Fruit fly (Drosophila melanogaster) whole organism, pupa: ENCODE data around the gene Or65c.

ENCODE experiments used
- CG10348 ChIP-seq: fragments of 200-800 bp; sonication (Bioruptor generic); IDR thresholded peaks from 2 replicates; pipeline ENCODE4 v1.3.6; 2022; ENCODE audit warnings: missing biosample characterization, missing genetic modification characterization
- CG12605 ChIP-seq: fragments of 200-800 bp; sonication (Bioruptor generic); IDR thresholded peaks from 2 replicates; pipeline ENCODE4 v1.3.6; 2022; ENCODE audit warnings: missing biosample characterization, missing genetic modification characterization
- CG13204 ChIP-seq: fragments of 200-800 bp; sonication (Bioruptor generic); optimal IDR thresholded peaks from 2 replicates; lab custom pipeline; 2018; ENCODE audit warnings: missing biosample characterization, mild to moderate bottlenecking, missing genetic modification characterization, moderate library complexity
- CG14655 ChIP-seq: fragments of 200-800 bp; sonication (Bioruptor generic); optimal IDR thresholded peaks from 3 replicates; lab custom pipeline; 2017; ENCODE audit warnings: mild to moderate bottlenecking, missing biosample characterization, missing genetic modification reagents, missing genetic modification characterization
- CG15710 ChIP-seq: fragments of 200-800 bp; sonication (Bioruptor generic); optimal IDR thresholded peaks from 2 replicates; lab custom pipeline; 2018; ENCODE audit warnings: missing biosample characterization, mild to moderate bottlenecking, missing genetic modification characterization, moderate library complexity
- CG17806 ChIP-seq: fragments of 200-800 bp; sonication (Bioruptor generic); optimal IDR thresholded peaks from 2 replicates; lab custom pipeline; 2018; ENCODE audit warnings: missing biosample characterization, mild to moderate bottlenecking, missing genetic modification characterization, moderate library complexity
- CG32121 ChIP-seq: fragments of 200-800 bp; sonication (Bioruptor generic); IDR thresholded peaks from 2 replicates; pipeline ENCODE4 v1.3.6; 2022; ENCODE audit warnings: missing biosample characterization, missing genetic modification characterization
- CG34367 ChIP-seq: fragments of 200-800 bp; sonication (Bioruptor generic); optimal IDR thresholded peaks from 2 replicates; lab custom pipeline; 2018; ENCODE audit warnings: missing biosample characterization, mild to moderate bottlenecking, missing genetic modification characterization
- CG4496 ChIP-seq: fragments of 200-800 bp; sonication (Bioruptor generic); IDR thresholded peaks from 3 replicates; pipeline ENCODE4 v1.3.6; 2022; ENCODE audit warnings: missing biosample characterization, missing genetic modification characterization
- CG8159 ChIP-seq: fragments of 200-800 bp; sonication (Bioruptor generic); optimal IDR thresholded peaks from 3 replicates; lab custom pipeline; 2018; ENCODE audit warnings: missing biosample characterization, mild to moderate bottlenecking, missing genetic modification characterization, moderate library complexity
- CG8301 ChIP-seq: fragments of 200-800 bp; sonication (Bioruptor generic); optimal IDR thresholded peaks from 2 replicates; lab custom pipeline; 2018; ENCODE audit warnings: missing biosample characterization, mild to moderate bottlenecking, missing genetic modification characterization
- CG9948 ChIP-seq: fragments of 200-800 bp; sonication (Bioruptor generic); optimal IDR thresholded peaks from 2 replicates; lab custom pipeline; 2018; ENCODE audit warnings: missing biosample characterization, mild to moderate bottlenecking, missing genetic modification characterization, moderate library complexity
- D1 ChIP-seq: fragments of 200-800 bp; sonication (Bioruptor generic); optimal IDR thresholded peaks from 2 replicates; lab custom pipeline; 2018; ENCODE audit warnings: missing biosample characterization, mild to moderate bottlenecking, missing genetic modification characterization, moderate library complexity
- EcR ChIP-seq: fragments of 200-800 bp; sonication (Bioruptor generic); optimal IDR thresholded peaks from 3 replicates; lab custom pipeline; 2019; ENCODE audit warnings: missing biosample characterization, missing genetic modification characterization, mild to moderate bottlenecking, moderate library complexity, missing genetic modification reagents
- Ets98B ChIP-seq: fragments of 200-800 bp; sonication (Bioruptor generic); IDR thresholded peaks from 2 replicates; pipeline ENCODE4 v1.3.6; 2022; ENCODE audit warnings: missing biosample characterization, missing genetic modification characterization
- Pif1A ChIP-seq: fragments of 200-800 bp; sonication (Bioruptor generic); optimal IDR thresholded peaks from 3 replicates; lab custom pipeline; 2016; ENCODE audit warnings: missing biosample characterization, missing genetic modification characterization
- Pif1B ChIP-seq: fragments of 200-800 bp; sonication (Bioruptor generic); optimal IDR thresholded peaks from 3 replicates; lab custom pipeline; 2016; ENCODE audit warnings: missing biosample characterization, missing genetic modification characterization
- Snoo ChIP-seq: fragments of 200-800 bp; sonication (Bioruptor generic); optimal IDR thresholded peaks from 3 replicates; lab custom pipeline; 2017; ENCODE audit warnings: missing biosample characterization, mild to moderate bottlenecking, missing genetic modification characterization, inconsistent platforms
- fd96Ca ChIP-seq: fragments of 200-800 bp; sonication (Bioruptor generic); IDR thresholded peaks from 3 replicates; pipeline ENCODE4 v1.3.6; 2022; ENCODE audit warnings: missing biosample characterization, missing genetic modification characterization
- gl ChIP-seq: fragments of 200-800 bp; sonication (Bioruptor generic); optimal IDR thresholded peaks from 2 replicates; lab custom pipeline; 2018; ENCODE audit warnings: missing biosample characterization, mild to moderate bottlenecking, missing genetic modification characterization
- rn ChIP-seq: fragments of 200-800 bp; sonication (Bioruptor generic); IDR thresholded peaks from 2 replicates; pipeline ENCODE4 v1.3.6; 2022; ENCODE audit warnings: missing biosample characterization, missing genetic modification characterization

Gene Or65c

DNA sequence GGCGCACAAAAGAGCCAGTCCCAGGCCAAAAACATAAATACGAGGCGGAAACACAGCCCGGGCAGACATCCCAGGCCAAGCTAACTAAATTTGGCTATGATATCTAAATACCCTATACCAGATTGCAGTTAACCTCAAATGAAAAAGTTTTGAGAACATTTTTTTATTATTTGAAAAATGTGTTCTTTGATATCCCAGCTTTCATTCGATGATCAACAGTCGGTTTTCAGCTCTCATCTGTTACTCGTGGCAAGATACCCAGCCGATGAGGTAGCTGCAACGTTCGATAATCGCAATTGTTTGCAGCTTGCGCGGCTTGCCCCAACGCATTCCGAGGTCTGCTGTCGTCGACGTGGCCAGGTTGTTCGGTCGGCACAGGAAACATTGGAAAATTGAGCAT lies 20.1 kb upstream of the Or65c start:
- TF ChIP-seq CG8159 (tag; lab: Kevin White, UChicago): no peak
- TF ChIP-seq CG4496 (GFP tag; lab: Robert Waterston, UW): peak; percentile 68; the same call in 1 of the 3 replicates
- TF ChIP-seq CG15710 (tag; lab: Kevin White, UChicago): no peak
- peak; percentile 17 for TF ChIP-seq Pif1A (GFP tag; lab: Kevin White, UChicago)
- TF ChIP-seq gl (tag; lab: Kevin White, UChicago): no peak
- peak; percentile 71 for TF ChIP-seq CG14655 (GFP tag; lab: Kevin White, UChicago)
- TF ChIP-seq CG32121: 0 out of 2 replicates have a peak, but pooled peaks have one; percentile 35
- no peak for TF ChIP-seq CG17806 (tag; lab: Kevin White, UChicago)
- TF ChIP-seq CG9948 (tag; lab: Kevin White, UChicago): peak; percentile 6
- no peak for TF ChIP-seq CG13204 (GFP tag; lab: Kevin White, UChicago)
- peak; percentile 50 for TF ChIP-seq CG8301 (tag; lab: Kevin White, UChicago)
- peak; percentile 56; the same call in 2 of the 3 replicates for TF ChIP-seq fd96Ca
- TF ChIP-seq Pif1B (GFP tag; lab: Kevin White, UChicago): no peak
- TF ChIP-seq Ets98B: peak; percentile 70

DNA sequence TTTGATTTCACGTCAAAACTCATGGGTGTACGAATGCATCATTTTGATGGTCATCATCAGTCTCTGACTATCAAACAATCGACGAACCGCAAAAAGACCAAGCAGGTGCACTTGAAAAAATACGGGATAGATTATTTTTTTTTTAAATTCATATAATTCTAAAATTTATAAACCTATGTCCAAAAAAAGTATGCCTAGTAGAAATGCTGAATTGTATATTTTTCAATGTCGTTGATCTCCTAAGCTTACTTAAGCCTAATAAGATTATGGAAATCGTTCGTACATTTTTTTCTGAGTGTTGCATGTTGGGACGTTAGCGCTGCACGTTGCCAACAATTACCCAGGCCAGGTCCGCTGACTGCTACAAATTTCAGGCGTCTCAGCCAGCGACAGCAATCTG lies 18.8 kb upstream of the Or65c start:
- TF ChIP-seq CG8301 (tag; lab: Kevin White, UChicago) (peak; percentile 82), CG34367 (tag; lab: Kevin White, UChicago) (peak; percentile 8), CG15710 (tag; lab: Kevin White, UChicago) (peak; percentile 6), gl (tag; lab: Kevin White, UChicago) (no peak), EcR (GFP tag; lab: Kevin White, UChicago) (no peak), CG14655 (GFP tag; lab: Kevin White, UChicago) (peak; percentile 85), Pif1B (GFP tag; lab: Kevin White, UChicago) (no peak), fd96Ca (peak; percentile 56; the same call in 1 of the 3 replicates), CG8159 (tag; lab: Kevin White, UChicago) (peak; percentile 36), CG17806 (tag; lab: Kevin White, UChicago) (peak; percentile 65), CG32121 (peak; percentile 60; the same call in 1 of the 2 replicates), Snoo (tag; lab: Kevin White, UChicago) (no peak), CG9948 (tag; lab: Kevin White, UChicago) (peak; percentile 55), CG10348 (no peak), D1 (tag; lab: Kevin White, UChicago) (no peak), CG12605 (0 out of 2 replicates have a peak, but pooled peaks have one; percentile 41), rn (GFP tag; lab: Robert Waterston, UW) (no peak), CG4496 (GFP tag; lab: Robert Waterston, UW) (peak; percentile 75), Ets98B (peak; percentile 86), Pif1A (GFP tag; lab: Kevin White, UChicago) (peak; percentile 52)
- TF ChIP-seq, all 21 proteins: peak for 13

DNA sequence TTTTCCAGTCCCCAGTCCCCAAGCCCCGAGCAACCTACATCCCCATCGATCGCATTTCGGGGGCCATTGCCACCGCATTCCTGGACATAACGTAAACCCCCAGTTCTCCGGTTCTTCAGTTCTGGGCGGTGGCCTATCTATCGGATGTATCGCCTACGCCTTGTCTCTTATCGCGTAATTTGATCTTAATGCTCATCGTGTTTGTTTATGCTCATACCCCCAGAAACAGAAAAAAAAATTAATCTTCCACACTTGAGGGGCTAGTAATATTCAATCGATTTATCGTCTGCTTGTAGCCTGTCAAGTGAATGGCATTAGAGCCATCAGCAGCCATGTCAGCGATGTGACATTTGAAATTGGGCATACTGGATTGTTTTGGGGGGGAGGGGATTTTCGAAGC lies 17.7 kb upstream of the Or65c start:
- TF ChIP-seq fd96Ca: no peak
- TF ChIP-seq CG9948 (tag; lab: Kevin White, UChicago): no peak
- TF ChIP-seq, all 21 proteins: peak for 0

DNA sequence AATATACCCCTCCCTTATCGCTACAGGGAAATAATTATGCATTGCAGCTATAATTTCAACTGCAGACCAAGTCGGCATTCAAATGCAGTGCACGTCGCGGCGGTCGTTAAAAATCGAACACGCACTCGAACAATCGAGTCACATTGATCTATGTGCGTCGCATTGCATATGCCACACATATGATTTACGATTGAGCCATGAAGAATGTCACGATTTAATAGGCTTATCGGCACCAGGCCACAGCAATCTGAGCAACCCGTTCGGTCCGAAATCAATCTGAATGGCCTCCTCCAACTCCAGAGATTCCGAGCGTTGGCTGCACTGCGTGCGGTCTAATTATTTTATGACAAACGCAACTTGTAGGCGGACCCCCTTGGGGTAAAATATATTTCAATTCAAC lies 16.9 kb upstream of the Or65c start:
- TF ChIP-seq fd96Ca: no peak
- TF ChIP-seq gl (tag; lab: Kevin White, UChicago): no peak
- no peak for TF ChIP-seq CG17806 (tag; lab: Kevin White, UChicago)
- no peak for TF ChIP-seq CG32121
- TF ChIP-seq CG9948 (tag; lab: Kevin White, UChicago): no peak
- no peak for TF ChIP-seq Ets98B
- TF ChIP-seq EcR (GFP tag; lab: Kevin White, UChicago): no peak

DNA sequence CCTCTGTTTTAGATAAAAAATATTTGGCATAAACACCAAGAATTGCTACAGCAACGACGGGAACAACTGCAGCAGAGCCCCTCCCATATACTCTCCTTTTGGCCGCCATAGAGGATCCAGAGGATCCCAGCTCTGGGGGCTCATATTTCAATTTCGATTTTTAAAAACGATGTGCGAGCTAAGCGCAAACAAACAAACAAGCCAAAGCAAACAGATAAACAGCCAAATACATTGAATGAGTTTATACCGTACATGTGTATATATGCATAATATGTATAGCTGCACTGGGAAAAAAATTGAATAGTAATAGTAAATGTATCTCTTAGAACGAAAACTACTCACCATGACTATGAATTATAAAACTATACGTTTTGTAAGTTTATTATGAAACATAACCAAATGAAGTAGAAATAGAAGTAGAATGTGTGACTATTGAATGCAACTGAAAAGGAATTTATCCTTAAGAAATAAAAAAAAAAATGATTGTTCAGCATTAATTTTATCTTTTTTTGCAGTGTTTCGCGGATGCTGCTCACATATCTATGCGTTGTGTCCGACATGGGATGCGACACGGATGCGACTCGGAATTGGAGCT lies 15.3 kb upstream of the Or65c start:
- TF ChIP-seq CG12605 (no peak), CG13204 (GFP tag; lab: Kevin White, UChicago) (no peak), CG17806 (tag; lab: Kevin White, UChicago) (peak; percentile 35), CG15710 (tag; lab: Kevin White, UChicago) (peak; percentile 35), Ets98B (no peak), CG32121 (no peak), CG8159 (tag; lab: Kevin White, UChicago) (peak; percentile 62), D1 (tag; lab: Kevin White, UChicago) (no peak), CG9948 (tag; lab: Kevin White, UChicago) (peak; percentile 44), CG8301 (tag; lab: Kevin White, UChicago) (peak; percentile 28), EcR (GFP tag; lab: Kevin White, UChicago) (no peak), fd96Ca (no peak), Pif1A (GFP tag; lab: Kevin White, UChicago) (no peak), CG14655 (GFP tag; lab: Kevin White, UChicago) (peak; percentile 35), Snoo (tag; lab: Kevin White, UChicago) (peak; percentile 18), CG4496 (GFP tag; lab: Robert Waterston, UW) (no peak), rn (GFP tag; lab: Robert Waterston, UW) (no peak), gl (tag; lab: Kevin White, UChicago) (no peak), CG10348 (no peak), CG34367 (tag; lab: Kevin White, UChicago) (no peak), Pif1B (GFP tag; lab: Kevin White, UChicago) (no peak)

DNA sequence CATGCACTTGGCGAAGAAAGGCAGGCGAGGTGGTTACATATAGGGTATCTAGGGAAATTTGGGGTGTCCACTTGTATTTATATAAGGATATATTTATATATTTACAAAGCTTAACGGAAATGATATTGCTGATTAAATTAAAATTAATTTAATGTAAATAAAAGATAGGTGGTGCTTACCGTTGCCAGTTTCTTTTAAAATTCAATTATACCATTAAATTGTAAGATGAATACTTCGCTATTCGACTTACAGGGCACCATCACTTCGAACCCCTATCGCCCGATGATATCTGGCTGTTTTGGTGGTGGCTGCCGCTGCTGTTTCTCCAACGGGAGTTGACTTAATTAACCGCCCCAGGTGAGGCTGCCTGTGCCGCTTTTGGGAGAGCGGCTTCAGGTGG lies 11.7 kb upstream of the Or65c start:
- TF ChIP-seq Snoo (tag; lab: Kevin White, UChicago) (peak; percentile 11), Pif1B (GFP tag; lab: Kevin White, UChicago) (no peak), gl (tag; lab: Kevin White, UChicago) (no peak)
